Worm (Caenorhabditis elegans): ENCODE data around the gene col-172.

DNA sequence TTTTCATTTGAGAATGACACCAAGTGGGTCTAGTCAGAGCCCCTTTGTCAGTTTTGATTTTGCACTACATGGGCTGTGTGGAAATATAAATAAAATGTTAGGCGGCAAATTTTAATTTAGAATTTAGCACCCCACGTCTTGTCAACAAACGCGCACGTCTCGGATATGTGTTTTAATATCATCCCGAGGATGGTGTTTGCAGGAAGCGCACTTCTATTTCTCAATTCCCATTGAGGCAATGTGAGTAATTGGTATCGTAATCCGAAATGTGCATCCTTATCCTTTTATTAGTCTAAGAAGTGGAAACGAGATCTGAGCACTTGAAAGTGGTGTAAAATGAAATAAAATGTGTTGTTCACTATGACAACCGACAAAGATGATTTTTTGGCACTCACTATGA is 15.1 kb downstream of the col-172 start:
- TF ChIP-seq lin-11 (tag; optimal IDR thresholded peaks at IDR 0.05), result no peak
- TF ChIP-seq tbx-2 (tag; optimal IDR thresholded peaks at IDR 0.05), result no peak
- no peak for TF ChIP-seq odd-2 (tag; optimal IDR thresholded peaks at IDR 0.05)
- TF ChIP-seq C38D4.7 (GFP tag; optimal IDR thresholded peaks at IDR 0.05), result no peak
- no peak for TF ChIP-seq ama-1 (optimal IDR thresholded peaks at IDR 0.05)
- no peak for TF ChIP-seq sdc-2 (tag; optimal IDR thresholded peaks at IDR 0.05)
- no peak for TF ChIP-seq hlh-13 (GFP tag; optimal IDR thresholded peaks at IDR 0.05)
- TF ChIP-seq che-1 (tag; optimal IDR thresholded peaks at IDR 0.05), result no peak
- TF ChIP-seq sox-4 (tag; optimal IDR thresholded peaks at IDR 0.05), result no peak
- TF ChIP-seq pha-4 (tag; optimal IDR thresholded peaks at IDR 0.05), result no peak
- no peak for TF ChIP-seq ahr-1 (tag; optimal IDR thresholded peaks at IDR 0.05)
- no peak for TF ChIP-seq pax-1 (tag; optimal IDR thresholded peaks at IDR 0.05)

All from whole organism, late embryonic.